Worm (Caenorhabditis elegans) whole organism, L3 larva: ENCODE measurements around the gene C54E4.1.

Source experiments
- R02D3.7 ChIP-seq: fragments of 150-350 bp; optimal IDR thresholded peaks from 2 replicates; lab custom pipeline; 2014; ENCODE audit warnings: missing biosample characterization, missing genetic modification characterization
- ZK546.5 ChIP-seq: sonication (generic microtip); optimal IDR thresholded peaks from 2 replicates; lab custom pipeline; 2017; ENCODE audit warnings: missing biosample characterization, missing genetic modification characterization
- aly-2 ChIP-seq: fragments of 150-350 bp; optimal IDR thresholded peaks from 2 replicates; lab custom pipeline; 2014; ENCODE audit warnings: missing biosample characterization, missing genetic modification characterization
- ama-1 ChIP-seq: fragments of 150-350 bp; optimal IDR thresholded peaks from 2 replicates; lab custom pipeline; 2018
- ceh-16 ChIP-seq: sonication (generic microtip); optimal IDR thresholded peaks from 2 replicates; lab custom pipeline; 2017; ENCODE audit warnings: missing biosample characterization, missing genetic modification characterization
- ceh-28 ChIP-seq: fragments of 150-350 bp; optimal IDR thresholded peaks from 2 replicates; lab custom pipeline; 2014; ENCODE audit warnings: missing biosample characterization, missing genetic modification reagents, missing genetic modification characterization
- ceh-82 ChIP-seq: fragments of 150-350 bp; optimal IDR thresholded peaks from 2 replicates; lab custom pipeline; 2014; ENCODE audit warnings: missing biosample characterization, missing genetic modification characterization
- ceh-9 ChIP-seq: sonication (generic microtip); optimal IDR thresholded peaks from 2 replicates; lab custom pipeline; 2018; ENCODE audit warnings: missing biosample characterization, missing genetic modification characterization
- daf-12 ChIP-seq: fragments of 150-350 bp; optimal IDR thresholded peaks from 2 replicates; lab custom pipeline; 2014; ENCODE audit warnings: missing biosample characterization, missing genetic modification reagents, missing genetic modification characterization
- egl-27 ChIP-seq: sonication (generic microtip); optimal IDR thresholded peaks from 4 replicates; lab custom pipeline; 2017; ENCODE audit warnings: missing biosample characterization, missing genetic modification reagents, missing genetic modification characterization
- egl-5 ChIP-seq: fragments of 150-350 bp; optimal IDR thresholded peaks from 2 replicates; lab custom pipeline; 2017; ENCODE audit warnings: missing biosample characterization, missing genetic modification reagents, missing genetic modification characterization, inconsistent platforms
- elt-1 ChIP-seq: fragments of 150-350 bp; optimal IDR thresholded peaks from 2 replicates; lab custom pipeline; 2014; ENCODE audit warnings: missing biosample characterization, missing genetic modification characterization
- elt-2 ChIP-seq: sonication (generic microtip); optimal IDR thresholded peaks from 2 replicates; lab custom pipeline; 2016; ENCODE audit warnings: missing genetic modification reagents, mild to moderate bottlenecking, missing genetic modification characterization, missing compliant biosample characterization
- elt-3 ChIP-seq, 3 experiments: fragments of 150-350 bp in 1 of 3; sonication (generic microtip) in 2 of 3; optimal IDR thresholded peaks; 2 replicates in 2 of 3; 4 replicates in 1 of 3; lab custom pipeline; 2014 to 2017; ENCODE audit warnings: missing biosample characterization in 3 of 3, missing genetic modification characterization in 3 of 3
- eor-1 ChIP-seq, 2 experiments: fragments of 150-350 bp; optimal IDR thresholded peaks; 2 replicates each; lab custom pipeline; 2014 to 2018; ENCODE audit warnings: missing biosample characterization in 2 of 2, missing genetic modification characterization in 2 of 2
- fkh-10 ChIP-seq: sonication (generic microtip); optimal IDR thresholded peaks from 2 replicates; lab custom pipeline; 2017; ENCODE audit warnings: missing biosample characterization, missing genetic modification reagents, missing genetic modification characterization
- fkh-2 ChIP-seq: fragments of 150-350 bp; optimal IDR thresholded peaks from 2 replicates; lab custom pipeline; 2014; ENCODE audit warnings: missing biosample characterization, missing genetic modification reagents, missing genetic modification characterization
- fos-1 ChIP-seq: fragments of 150-350 bp; optimal IDR thresholded peaks from 2 replicates; lab custom pipeline; 2014; ENCODE audit warnings: missing biosample characterization, missing genetic modification characterization
- hmg-11 ChIP-seq: sonication (generic microtip); optimal IDR thresholded peaks from 2 replicates; lab custom pipeline; 2016; ENCODE audit warnings: missing genetic modification characterization, missing compliant biosample characterization
- jun-1 ChIP-seq: fragments of 150-350 bp; optimal IDR thresholded peaks from 2 replicates; lab custom pipeline; 2014; ENCODE audit warnings: missing biosample characterization, missing genetic modification reagents, missing genetic modification characterization
- lin-15B ChIP-seq: fragments of 150-350 bp; optimal IDR thresholded peaks from 2 replicates; lab custom pipeline; 2014; ENCODE audit warnings: missing biosample characterization, missing genetic modification characterization
- lin-39 ChIP-seq: fragments of 150-350 bp; optimal IDR thresholded peaks from 2 replicates; lab custom pipeline; 2018; ENCODE audit warnings: missing biosample characterization, missing genetic modification reagents, missing genetic modification characterization
- lsy-12 ChIP-seq: sonication (generic microtip); optimal IDR thresholded peaks from 2 replicates; lab custom pipeline; 2016; ENCODE audit warnings: mild to moderate bottlenecking, missing genetic modification characterization, missing compliant biosample characterization
- mdl-1 ChIP-seq: fragments of 150-350 bp; optimal IDR thresholded peaks from 2 replicates; lab custom pipeline; 2014; ENCODE audit warnings: missing biosample characterization, missing genetic modification characterization
- mml-1 ChIP-seq: fragments of 150-350 bp; sonication (generic microtip); optimal IDR thresholded peaks from 3 replicates; lab custom pipeline; 2014; ENCODE audit warnings: missing biosample characterization, missing genetic modification characterization
- nfya-1 ChIP-seq: sonication (generic microtip); optimal IDR thresholded peaks from 2 replicates; lab custom pipeline; 2017; ENCODE audit warnings: missing genetic modification characterization, mild to moderate bottlenecking, missing compliant biosample characterization, antibody characterized with exemption, moderate library complexity; ENCODE audit not compliant: insufficient read depth
- nhr-11 ChIP-seq: fragments of 150-350 bp; optimal IDR thresholded peaks from 2 replicates; lab custom pipeline; 2014; ENCODE audit warnings: missing biosample characterization, missing genetic modification characterization
- nhr-12 ChIP-seq: fragments of 150-350 bp; optimal IDR thresholded peaks from 2 replicates; lab custom pipeline; 2014; ENCODE audit warnings: missing biosample characterization, missing genetic modification characterization
- nhr-23 ChIP-seq: fragments of 150-350 bp; optimal IDR thresholded peaks from 2 replicates; lab custom pipeline; 2014; ENCODE audit warnings: missing biosample characterization, missing genetic modification reagents, missing genetic modification characterization
- nhr-237 ChIP-seq: fragments of 150-350 bp; optimal IDR thresholded peaks from 2 replicates; lab custom pipeline; 2014; ENCODE audit warnings: missing biosample characterization, missing genetic modification characterization
- nhr-25 ChIP-seq: sonication (generic microtip); optimal IDR thresholded peaks from 2 replicates; lab custom pipeline; 2017; ENCODE audit warnings: missing biosample characterization, missing genetic modification characterization
- nhr-28 ChIP-seq: fragments of 150-350 bp; optimal IDR thresholded peaks from 2 replicates; lab custom pipeline; 2014; ENCODE audit warnings: missing biosample characterization, missing genetic modification characterization
- nhr-43 ChIP-seq: sonication (generic microtip); optimal IDR thresholded peaks from 2 replicates; lab custom pipeline; 2016; ENCODE audit warnings: mild to moderate bottlenecking, missing genetic modification characterization, missing compliant biosample characterization; ENCODE audit not compliant: poor library complexity, severe bottlenecking
- nhr-67 ChIP-seq: fragments of 150-350 bp; optimal IDR thresholded peaks from 2 replicates; lab custom pipeline; 2014; ENCODE audit warnings: missing biosample characterization, missing genetic modification characterization
- nhr-76 ChIP-seq: fragments of 150-350 bp; sonication (generic microtip); optimal IDR thresholded peaks from 5 replicates; lab custom pipeline; 2014; ENCODE audit warnings: missing biosample characterization, missing genetic modification characterization
- nhr-77 ChIP-seq: fragments of 150-350 bp; optimal IDR thresholded peaks from 2 replicates; lab custom pipeline; 2014; ENCODE audit warnings: missing biosample characterization, missing genetic modification characterization
- pha-4 ChIP-seq: fragments of 150-350 bp; optimal IDR thresholded peaks from 2 replicates; lab custom pipeline; 2014; ENCODE audit warnings: missing biosample characterization, missing genetic modification reagents, missing genetic modification characterization
- pqm-1 ChIP-seq: fragments of 150-350 bp; optimal IDR thresholded peaks from 2 replicates; lab custom pipeline; 2017; ENCODE audit warnings: missing biosample characterization, missing genetic modification characterization, inconsistent platforms
- sea-2 ChIP-seq: fragments of 150-350 bp; sonication (generic microtip); optimal IDR thresholded peaks from 4 replicates; lab custom pipeline; 2014; ENCODE audit warnings: missing biosample characterization, missing genetic modification reagents, missing genetic modification characterization
- skn-1 ChIP-seq: fragments of 150-350 bp; optimal IDR thresholded peaks from 2 replicates; lab custom pipeline; 2014; ENCODE audit warnings: missing biosample characterization, missing genetic modification characterization
- snpc-4 ChIP-seq: fragments of 150-350 bp; optimal IDR thresholded peaks from 2 replicates; lab custom pipeline; 2014; ENCODE audit warnings: missing biosample characterization, missing genetic modification characterization
- tbx-2 ChIP-seq: sonication (generic microtip); optimal IDR thresholded peaks from 2 replicates; lab custom pipeline; 2016; ENCODE audit warnings: mild to moderate bottlenecking, missing genetic modification characterization, missing compliant biosample characterization
- unc-39 ChIP-seq: sonication (generic microtip); optimal IDR thresholded peaks from 4 replicates; lab custom pipeline; 2017; ENCODE audit warnings: missing biosample characterization, missing genetic modification characterization
- unc-62 ChIP-seq: fragments of 150-350 bp; sonication (generic microtip); optimal IDR thresholded peaks from 4 replicates; lab custom pipeline; 2014; ENCODE audit warnings: missing biosample characterization, missing genetic modification reagents, missing genetic modification characterization
- zag-1 ChIP-seq: fragments of 150-350 bp; optimal IDR thresholded peaks from 2 replicates; lab custom pipeline; 2014; ENCODE audit warnings: missing biosample characterization, missing genetic modification characterization
- ztf-11 ChIP-seq: fragments of 150-350 bp; optimal IDR thresholded peaks from 2 replicates; lab custom pipeline; 2014; ENCODE audit warnings: missing biosample characterization, missing genetic modification characterization
- ztf-4 ChIP-seq: fragments of 150-350 bp; optimal IDR thresholded peaks from 2 replicates; lab custom pipeline; 2014; ENCODE audit warnings: missing biosample characterization, missing genetic modification characterization

C54E4.1 gene

DNA sequence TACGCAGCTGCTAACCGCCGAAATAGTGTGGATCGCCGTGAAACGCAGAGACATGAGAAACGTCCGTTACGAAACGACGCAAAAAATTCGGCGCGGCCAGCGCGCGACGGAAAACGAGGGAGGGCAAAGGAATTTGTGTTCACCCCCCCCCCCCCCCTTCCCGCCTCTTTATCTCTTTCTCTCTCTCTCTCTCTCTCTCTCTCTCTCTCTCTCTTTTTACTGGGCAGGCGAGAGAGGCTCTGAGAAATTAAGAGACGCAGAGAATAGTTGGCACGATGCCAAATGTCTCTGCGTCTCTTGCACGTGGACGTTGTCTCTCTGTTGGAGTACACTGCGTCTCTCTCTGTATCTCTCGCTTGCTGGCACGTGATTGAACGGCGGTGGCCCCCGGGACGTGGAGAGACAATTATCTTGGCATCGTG is 44.0 kb downstream of the C54E4.1 start (continued):
- TF ChIP-seq egl-5 (tag; lab: Kevin White, UChicago) (peak; percentile 56), ceh-28 (tag; lab: Kevin White, UChicago) (peak; percentile 91), eor-1 (tag; optimal IDR thresholded peaks at IDR 0.05; lab: Kevin White, UChicago) (peak in 1 of 2 experiments; percentile 72), ceh-82 (tag; lab: Kevin White, UChicago) (peak; percentile 73), unc-39 (tag; lab: Kevin White, UChicago) (no peak), fkh-10 (GFP tag; lab: Kevin White, UChicago) (peak; percentile 79), fos-1 (tag; lab: Kevin White, UChicago) (no peak), pha-4 (peak; percentile 92), daf-12 (tag; lab: Kevin White, UChicago) (peak; percentile 31), snpc-4 (tag; lab: Kevin White, UChicago) (peak; percentile 6), nhr-25 (tag; lab: Kevin White, UChicago) (peak; percentile 98), mdl-1 (tag; lab: Kevin White, UChicago) (peak; percentile 98), ceh-16 (tag; lab: Kevin White, UChicago) (no peak), lin-15B (peak; percentile 79), elt-1 (tag; lab: Kevin White, UChicago) (peak; percentile 63), nhr-77 (tag; lab: Kevin White, UChicago) (peak; percentile 89), ZK546.5 (tag; lab: Kevin White, UChicago) (peak; percentile 55), nhr-67 (tag; lab: Kevin White, UChicago) (no peak), aly-2 (tag; lab: Kevin White, UChicago) (no peak), nhr-28 (tag; lab: Kevin White, UChicago) (no peak), ztf-4 (tag; lab: Kevin White, UChicago) (peak; percentile 23), jun-1 (tag; lab: Kevin White, UChicago) (peak; percentile 95), lin-39 (tag; lab: Kevin White, UChicago) (peak; percentile 83), nhr-12 (tag; lab: Kevin White, UChicago) (no peak), mml-1 (tag; lab: Kevin White, UChicago) (peak; percentile 67), ztf-11 (no peak)

DNA sequence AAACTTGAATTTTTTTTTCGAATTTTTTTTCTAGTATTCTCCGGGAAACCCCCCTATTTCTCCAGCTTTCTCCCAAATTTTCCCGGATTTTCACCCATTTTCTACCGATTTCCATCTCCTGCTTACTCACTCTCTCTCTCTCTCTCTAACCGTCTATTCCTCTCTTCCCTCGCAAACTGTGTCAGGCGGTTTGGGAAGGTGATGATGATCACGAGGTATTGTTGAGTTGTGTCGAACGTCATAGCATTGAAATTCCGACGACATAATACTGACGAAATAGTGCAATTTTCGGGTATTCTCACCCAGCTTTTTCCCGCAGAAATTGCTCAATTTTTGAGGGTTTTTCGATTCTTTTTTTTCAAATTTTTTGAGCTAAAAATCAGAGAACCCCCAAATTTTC is 44.8 kb downstream of the C54E4.1 start:
- TF ChIP-seq skn-1 (peak; percentile 61), nhr-12 (tag; lab: Kevin White, UChicago) (no peak), nhr-43 (tag; lab: Kevin White, UChicago) (no peak), ceh-9 (tag; lab: Kevin White, UChicago) (no peak), nhr-237 (tag; lab: Kevin White, UChicago) (no peak), unc-62 (no peak), nhr-77 (tag; lab: Kevin White, UChicago) (no peak), mml-1 (tag; lab: Kevin White, UChicago) (no peak), ceh-82 (tag; lab: Kevin White, UChicago) (no peak), nhr-28 (tag; lab: Kevin White, UChicago) (no peak), tbx-2 (no peak), lsy-12 (tag; lab: Kevin White, UChicago) (no peak), elt-2 (tag; lab: Kevin White, UChicago) (peak; percentile 37), mdl-1 (tag; lab: Kevin White, UChicago) (no peak), ztf-11 (no peak), nhr-67 (tag; lab: Kevin White, UChicago) (no peak), eor-1 (tag; optimal IDR thresholded peaks at IDR 0.05; lab: Kevin White, UChicago) (no peak), R02D3.7 (tag; lab: Kevin White, UChicago) (no peak), zag-1 (tag; lab: Kevin White, UChicago) (no peak), hmg-11 (tag; lab: Kevin White, UChicago) (no peak), elt-1 (tag; lab: Kevin White, UChicago) (no peak), egl-5 (tag; lab: Kevin White, UChicago) (peak; percentile 49), nhr-23 (peak; percentile 50), elt-3 (tag; optimal IDR thresholded peaks at IDR 0.05; lab: Kevin White, UChicago) (no peak), lin-39 (tag; lab: Kevin White, UChicago) (no peak), sea-2 (GFP tag; lab: Kevin White, UChicago) (no peak), nhr-25 (tag; lab: Kevin White, UChicago) (peak; percentile 21), nhr-11 (tag; lab: Kevin White, UChicago) (no peak), nfya-1 (peak; percentile 5), daf-12 (tag; lab: Kevin White, UChicago) (no peak), ceh-16 (tag; lab: Kevin White, UChicago) (no peak), egl-27 (tag; lab: Kevin White, UChicago) (no peak), pqm-1 (tag; lab: Kevin White, UChicago) (peak; percentile 31), ZK546.5 (tag; lab: Kevin White, UChicago) (no peak), fos-1 (tag; lab: Kevin White, UChicago) (no peak), fkh-2 (tag; lab: Kevin White, UChicago) (no peak), lin-15B (no peak), jun-1 (tag; lab: Kevin White, UChicago) (peak; percentile 32), unc-39 (tag; lab: Kevin White, UChicago) (no peak), pha-4 (peak; percentile 82), aly-2 (tag; lab: Kevin White, UChicago) (no peak), ztf-4 (tag; lab: Kevin White, UChicago) (no peak), ama-1 (lab: Kevin White, UChicago) (no peak), nhr-76 (no peak), fkh-10 (GFP tag; lab: Kevin White, UChicago) (no peak), snpc-4 (tag; lab: Kevin White, UChicago) (no peak), ceh-28 (tag; lab: Kevin White, UChicago) (no peak)
